Fruit fly (Drosophila melanogaster) whole organism, embryonic: ENCODE measurements around the gene osp.

ENCODE experiments used
- Abd-B ChIP-seq: fragments of 200-800 bp; sonication (Bioruptor generic); optimal IDR thresholded peaks from 2 replicates; lab custom pipeline; 2018; ENCODE audit warnings: missing biosample characterization, mild to moderate bottlenecking, missing genetic modification characterization, moderate library complexity
- Ada2b ChIP-seq: fragments of 200-800 bp; sonication (Bioruptor generic); IDR thresholded peaks from 2 replicates; pipeline ENCODE4 v1.3.6; 2022; ENCODE audit warnings: missing biosample characterization, missing genetic modification characterization
- CG10267 ChIP-seq: fragments of 200-800 bp; sonication (Bioruptor generic); optimal IDR thresholded peaks from 2 replicates; lab custom pipeline; 2018; ENCODE audit warnings: missing biosample characterization, mild to moderate bottlenecking, missing genetic modification characterization, moderate library complexity
- CG10366 ChIP-seq: fragments of 200-800 bp; sonication (Bioruptor generic); IDR thresholded peaks from 2 replicates; pipeline ENCODE4 v1.3.6; 2022; ENCODE audit warnings: missing biosample characterization, missing genetic modification characterization
- CG10959 ChIP-seq: fragments of 200-800 bp; sonication (Bioruptor generic); IDR thresholded peaks from 2 replicates; pipeline ENCODE4 v1.3.6; 2022; ENCODE audit warnings: missing biosample characterization, missing genetic modification characterization
- CG11696 ChIP-seq: fragments of 200-800 bp; sonication (Bioruptor generic); IDR thresholded peaks from 2 replicates; pipeline ENCODE4 v1.3.6; 2022; ENCODE audit warnings: missing biosample characterization, missing genetic modification characterization
- CG12071 ChIP-seq: fragments of 200-800 bp; sonication (Bioruptor generic); optimal IDR thresholded peaks from 3 replicates; lab custom pipeline; 2018; ENCODE audit warnings: missing biosample characterization, mild to moderate bottlenecking, missing genetic modification characterization
- CG15011 ChIP-seq: fragments of 200-800 bp; sonication (Bioruptor generic); optimal IDR thresholded peaks from 3 replicates; lab custom pipeline; 2018; ENCODE audit warnings: missing biosample characterization, mild to moderate bottlenecking, missing genetic modification characterization
- CG15601 ChIP-seq: fragments of 200-800 bp; sonication (Bioruptor generic); optimal IDR thresholded peaks from 3 replicates; lab custom pipeline; 2019; ENCODE audit warnings: missing biosample characterization, mild to moderate bottlenecking, missing genetic modification characterization, moderate library complexity
- CG1603 ChIP-seq: fragments of 200-800 bp; sonication (Bioruptor generic); optimal IDR thresholded peaks from 2 replicates; lab custom pipeline; 2019; ENCODE audit warnings: missing biosample characterization, mild to moderate bottlenecking, missing genetic modification characterization, moderate library complexity
- CG18262 ChIP-seq: fragments of 200-800 bp; optimal IDR thresholded peaks from 3 replicates; lab custom pipeline; 2019; ENCODE audit warnings: missing biosample characterization, mild to moderate bottlenecking, missing genetic modification characterization, moderate library complexity
- CG2678 ChIP-seq: fragments of 200-800 bp; sonication (Bioruptor generic); optimal IDR thresholded peaks from 3 replicates; lab custom pipeline; 2019; ENCODE audit warnings: missing biosample characterization, mild to moderate bottlenecking, missing genetic modification characterization, moderate library complexity
- CG3281 ChIP-seq: fragments of 200-800 bp; sonication (Bioruptor generic); optimal IDR thresholded peaks from 3 replicates; lab custom pipeline; 2017; ENCODE audit warnings: missing biosample characterization, mild to moderate bottlenecking, missing genetic modification characterization
- CG3407 ChIP-seq: fragments of 200-800 bp; sonication (Bioruptor generic); optimal IDR thresholded peaks from 2 replicates; lab custom pipeline; 2018; ENCODE audit warnings: missing biosample characterization, mild to moderate bottlenecking, missing genetic modification characterization
- CG3847 ChIP-seq: fragments of 200-800 bp; sonication (Bioruptor generic); IDR thresholded peaks from 2 replicates; pipeline ENCODE4 v1.3.6; 2022; ENCODE audit warnings: missing biosample characterization, missing genetic modification characterization
- CG4328 ChIP-seq: fragments of 200-800 bp; sonication (Bioruptor generic); optimal IDR thresholded peaks from 3 replicates; lab custom pipeline; 2017; ENCODE audit warnings: missing biosample characterization, missing genetic modification reagents, missing genetic modification characterization
- CG4404 ChIP-seq: fragments of 200-800 bp; sonication (Bioruptor generic); IDR thresholded peaks from 2 replicates; pipeline ENCODE4 v1.3.6; 2022; ENCODE audit warnings: missing biosample characterization, missing genetic modification characterization
- CG7987 ChIP-seq: fragments of 200-800 bp; sonication (Bioruptor generic); optimal IDR thresholded peaks from 2 replicates; lab custom pipeline; 2018; ENCODE audit warnings: missing biosample characterization, mild to moderate bottlenecking, missing genetic modification characterization, moderate library complexity
- CG8290 ChIP-seq, 3 experiments: fragments of 200-800 bp; sonication (Bioruptor generic); optimal IDR thresholded peaks; 2 replicates each; lab custom pipeline; 2016 to 2019; ENCODE audit warnings: missing biosample characterization in 3 of 3, missing genetic modification characterization in 3 of 3, mild to moderate bottlenecking in 2 of 3, moderate library complexity in 1 of 3
- CTCF ChIP-seq: fragments of 200-800 bp; sonication (Bioruptor generic); optimal IDR thresholded peaks from 2 replicates; lab custom pipeline; 2017; ENCODE audit warnings: missing biosample characterization, mild to moderate bottlenecking, missing genetic modification characterization, moderate library complexity
- Dll ChIP-seq: fragments of 200-800 bp; sonication (Bioruptor generic); IDR thresholded peaks from 4 replicates; pipeline ENCODE4 v1.3.6; 2022; ENCODE audit warnings: missing biosample characterization, missing genetic modification characterization; ENCODE audit not compliant: partially characterized antibody
- Drgx ChIP-seq: fragments of 200-800 bp; sonication (Bioruptor generic); IDR thresholded peaks from 2 replicates; pipeline ENCODE4 v1.3.6; 2022; ENCODE audit warnings: missing biosample characterization, missing genetic modification characterization
- Ets65A ChIP-seq: fragments of 200-800 bp; sonication (Bioruptor generic); peaks from one replicate; lab custom pipeline; 2016; ENCODE audit warnings: missing biosample characterization, missing genetic modification characterization
- NFAT ChIP-seq: fragments of 200-800 bp; sonication (Bioruptor generic); IDR thresholded peaks from 2 replicates; pipeline ENCODE4 v1.3.6; 2022; ENCODE audit warnings: missing biosample characterization, missing genetic modification characterization
- Pdp1 ChIP-seq, 2 experiments: fragments of 200-800 bp; sonication (Bioruptor generic); optimal IDR thresholded peaks; 3 replicates each; lab custom pipeline; 2016; ENCODE audit warnings: missing biosample characterization in 2 of 2, missing genetic modification characterization in 2 of 2, mild to moderate bottlenecking in 1 of 2, moderate library complexity in 1 of 2
- al ChIP-seq: fragments of 200-800 bp; sonication (Bioruptor generic); IDR thresholded peaks from 2 replicates; pipeline ENCODE4 v1.3.6; 2022; ENCODE audit warnings: missing biosample characterization, missing genetic modification characterization
- amos ChIP-seq: fragments of 200-800 bp; sonication (Bioruptor generic); IDR thresholded peaks from 2 replicates; pipeline ENCODE4 v1.3.6; 2022; ENCODE audit warnings: missing biosample characterization, missing genetic modification characterization; ENCODE audit not compliant: partially characterized antibody
- chif ChIP-seq, 2 experiments: fragments of 200-800 bp; sonication (Bioruptor generic); optimal IDR thresholded peaks; 3 replicates each; lab custom pipeline; 2016; ENCODE audit warnings: missing biosample characterization in 2 of 2, missing genetic modification characterization in 2 of 2
- crc ChIP-seq: fragments of 200-800 bp; sonication (Bioruptor generic); optimal IDR thresholded peaks from 2 replicates; lab custom pipeline; 2016; ENCODE audit warnings: missing biosample characterization, missing genetic modification characterization
- crol ChIP-seq: fragments of 200-800 bp; sonication (Bioruptor generic); IDR thresholded peaks from 2 replicates; pipeline ENCODE4 v1.3.6; 2022; ENCODE audit warnings: missing biosample characterization, missing genetic modification characterization
- dmrt11E ChIP-seq: fragments of 200-800 bp; sonication (Bioruptor generic); optimal IDR thresholded peaks from 3 replicates; lab custom pipeline; 2018; ENCODE audit warnings: missing biosample characterization, mild to moderate bottlenecking, missing genetic modification characterization, moderate library complexity
- ewg ChIP-seq: fragments of 200-800 bp; sonication (Bioruptor generic); optimal IDR thresholded peaks from 3 replicates; lab custom pipeline; 2017; ENCODE audit warnings: mild to moderate bottlenecking, missing biosample characterization, missing genetic modification reagents, missing genetic modification characterization
- exex ChIP-seq: fragments of 200-800 bp; sonication (Bioruptor generic); optimal IDR thresholded peaks from 4 replicates; lab custom pipeline; 2018; ENCODE audit warnings: missing biosample characterization, mild to moderate bottlenecking, missing genetic modification characterization, moderate library complexity
- fd102C ChIP-seq: fragments of 200-800 bp; sonication (Bioruptor generic); optimal IDR thresholded peaks from 2 replicates; lab custom pipeline; 2018; ENCODE audit warnings: missing biosample characterization, mild to moderate bottlenecking, missing genetic modification characterization, moderate library complexity
- fd96Cb ChIP-seq: fragments of 200-800 bp; sonication (Bioruptor generic); optimal IDR thresholded peaks from 2 replicates; lab custom pipeline; 2018; ENCODE audit warnings: missing biosample characterization, mild to moderate bottlenecking, missing genetic modification characterization, moderate library complexity
- gcm ChIP-seq: fragments of 200-800 bp; sonication (Bioruptor generic); optimal IDR thresholded peaks from 2 replicates; lab custom pipeline; 2019; ENCODE audit warnings: missing biosample characterization, mild to moderate bottlenecking, missing genetic modification characterization, moderate library complexity
- jigr1 ChIP-seq: fragments of 200-800 bp; sonication (Bioruptor generic); IDR thresholded peaks from 3 replicates; pipeline ENCODE4 v1.3.6; 2022; ENCODE audit warnings: missing biosample characterization, missing genetic modification characterization
- lov ChIP-seq, 2 experiments: fragments of 200-800 bp in 1 of 2; fragments of >200 bp in 1 of 2; sonication (Bioruptor generic) in 1 of 2; IDR thresholded peaks in 1 of 2; optimal IDR thresholded peaks in 1 of 2; 2 replicates in 1 of 2; 3 replicates in 1 of 2; pipeline versions ENCODE4 v1.3.6 to Lab custom; 2017 to 2022; ENCODE audit warnings: missing biosample characterization in 1 of 2, missing genetic modification characterization in 1 of 2
- nerfin-1 ChIP-seq: fragments of 200-800 bp; sonication (Bioruptor generic); optimal IDR thresholded peaks from 3 replicates; lab custom pipeline; 2019; ENCODE audit warnings: missing biosample characterization, mild to moderate bottlenecking, missing genetic modification characterization, moderate library complexity
- pho ChIP-seq: fragments of 200-800 bp; sonication (Bioruptor generic); optimal IDR thresholded peaks from 2 replicates; lab custom pipeline; 2016; ENCODE audit warnings: missing biosample characterization, missing genetic modification characterization
- sc ChIP-seq, 3 experiments: fragments of >200 bp in 2 of 3; fragments of 200-800 bp in 1 of 3; sonication (Bioruptor generic) in 1 of 3; optimal IDR thresholded peaks; 2 replicates in 2 of 3; 3 replicates in 1 of 3; lab custom pipeline; 2017; ENCODE audit warnings: mild to moderate bottlenecking in 1 of 3, missing biosample characterization in 1 of 3, missing genetic modification characterization in 1 of 3, missing genetic modification reagents in 1 of 3
- sqz ChIP-seq: fragments of 200-800 bp; sonication (Bioruptor generic); optimal IDR thresholded peaks from 3 replicates; lab custom pipeline; 2018; ENCODE audit warnings: missing biosample characterization, mild to moderate bottlenecking, missing genetic modification characterization
- tgo ChIP-seq: fragments of 200-800 bp; sonication (Bioruptor generic); IDR thresholded peaks from 3 replicates; pipeline ENCODE4 v1.3.6; 2022; ENCODE audit warnings: missing biosample characterization, missing genetic modification characterization
- usp ChIP-seq: fragments of >200 bp; optimal IDR thresholded peaks from 2 replicates; lab custom pipeline; 2017; ENCODE audit warnings: missing biosample characterization, missing genetic modification characterization
- z ChIP-seq: fragments of 200-800 bp; sonication (Bioruptor generic); IDR thresholded peaks from 3 replicates; pipeline ENCODE4 v1.3.6; 2022; ENCODE audit warnings: missing biosample characterization, missing genetic modification characterization
- zen ChIP-seq: fragments of 200-800 bp; sonication (Bioruptor generic); optimal IDR thresholded peaks from 3 replicates; lab custom pipeline; 2018; ENCODE audit warnings: missing biosample characterization, mild to moderate bottlenecking, missing genetic modification characterization, moderate library complexity

The osp gene

dm6 chr2L:14628766-14629165 lies 60.4 kb downstream of the osp start (continued):
- TF ChIP-seq crol (GFP tag; lab: Robert Waterston, UW), result no peak

DNA sequence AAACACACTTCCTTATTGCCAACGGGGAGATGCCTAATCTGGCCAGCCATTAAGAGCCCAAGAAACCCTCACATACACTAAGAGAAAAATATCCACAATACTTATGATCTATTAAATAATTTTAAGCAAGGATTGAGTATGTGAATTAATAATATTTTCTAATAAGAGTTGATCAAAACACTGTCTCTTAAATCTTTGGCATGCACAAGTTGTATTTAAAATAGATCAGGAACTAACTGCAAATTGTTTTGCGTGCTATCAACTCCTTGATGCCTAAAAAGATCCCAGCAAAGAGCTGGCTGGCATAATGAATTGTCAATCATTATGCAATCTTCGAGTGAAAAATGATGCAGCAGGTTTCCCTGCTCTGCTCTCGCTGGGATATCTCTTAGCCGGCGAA lies 62.0 kb downstream of the osp start:
- TF ChIP-seq CG3407 (GFP tag; lab: Kevin White, UChicago) (no peak), Dll (GFP tag; lab: Robert Waterston, UW) (no peak), amos (no peak), CG10267 (tag; lab: Kevin White, UChicago) (peak; percentile 19), sc (optimal IDR thresholded peaks at IDR 0.05; lab: Kevin White, UChicago) (no peak), sc (GFP tag; optimal IDR thresholded peaks at IDR 0.05; lab: Kevin White, UChicago) (no peak), CG7987 (GFP tag; lab: Kevin White, UChicago) (no peak), CG15011 (GFP tag; lab: Kevin White, UChicago) (no peak), CG10959 (GFP tag; lab: Robert Waterston, UW) (no peak), CG10366 (no peak), NFAT (GFP tag; lab: Robert Waterston, UW) (no peak), fd102C (no peak), CG4328 (GFP tag; lab: Kevin White, UChicago) (no peak), CG15601 (tag; lab: Kevin White, UChicago) (no peak), fd96Cb (no peak), Pdp1 (GFP tag; optimal IDR thresholded peaks at IDR 0.05; lab: Kevin White, UChicago) (peak in 1 of 2 experiments; percentile 10), CG3847 (no peak), pho (GFP tag; lab: Kevin White, UChicago) (no peak), usp (GFP tag; lab: Kevin White, UChicago) (no peak), dmrt11E (peak; percentile 27), z (GFP tag; lab: Robert Waterston, UW) (no peak), zen (tag; lab: Kevin White, UChicago) (peak; percentile 38), CG8290 (GFP tag; optimal IDR thresholded peaks at IDR 0.05; lab: Kevin White, UChicago) (no peak), CG8290 (tag; optimal IDR thresholded peaks at IDR 0.05; lab: Kevin White, UChicago) (no peak), jigr1 (no peak)

- peak; percentile 76 for TF ChIP-seq Drgx (GFP tag; lab: Robert Waterston, UW)
- no peak for TF ChIP-seq Abd-B
- TF ChIP-seq, all 482 proteins: peak for 1
Observed at dm6 chr2L:14624614-14625013, 64.5 kb downstream of the osp start.

- TF ChIP-seq CTCF (GFP tag; lab: Kevin White, UChicago) (no peak), crc (no peak), CG3407 (GFP tag; lab: Kevin White, UChicago) (no peak), CG12071 (GFP tag; lab: Kevin White, UChicago) (no peak), CG4404 (GFP tag; lab: Robert Waterston, UW) (peak; percentile 31; the same call in 1 of the 2 replicates), nerfin-1 (tag; lab: Kevin White, UChicago) (no peak), al (GFP tag; lab: Robert Waterston, UW) (no peak), CG2678 (tag; lab: Kevin White, UChicago) (no peak), sqz (GFP tag; lab: Kevin White, UChicago) (no peak), CG3281 (GFP tag; lab: Kevin White, UChicago) (no peak), lov (optimal IDR thresholded peaks at IDR 0.05; lab: Kevin White, UChicago) (no peak), lov (GFP tag; IDR thresholded peaks at IDR 0.05; lab: Robert Waterston, UW) (no peak), gcm (GFP tag; lab: Kevin White, UChicago) (no peak), CG1603 (tag; lab: Kevin White, UChicago) (peak; percentile 21), Ets65A (peak; percentile 32), CG11696 (no peak), ewg (GFP tag; lab: Kevin White, UChicago) (no peak), chif (GFP tag; optimal IDR thresholded peaks at IDR 0.05; lab: Kevin White, UChicago) (no peak), Ada2b (GFP tag; lab: Robert Waterston, UW) (no peak), exex (tag; lab: Kevin White, UChicago) (no peak), Drgx (GFP tag; lab: Robert Waterston, UW) (peak; percentile 81), CG4328 (GFP tag; lab: Kevin White, UChicago) (no peak), tgo (GFP tag; lab: Robert Waterston, UW) (no peak), CG18262 (tag; lab: Kevin White, UChicago) (no peak)
Observed at dm6 chr2L:14623854-14624253, 65.3 kb downstream of the osp start.
